Worm (Caenorhabditis elegans) whole organism, L2 larva: ENCODE data around the gene C47A10.12.

ENCODE experiments used
- C34F6.9 ChIP-seq: fragments of 150-350 bp; optimal IDR thresholded peaks from 2 replicates; lab custom pipeline; 2014; ENCODE audit warnings: missing biosample characterization, missing genetic modification characterization
- ceh-16 ChIP-seq: fragments of 150-350 bp; optimal IDR thresholded peaks from 2 replicates; lab custom pipeline; 2014; ENCODE audit warnings: missing biosample characterization, missing genetic modification characterization
- unc-62 ChIP-seq: fragments of 150-350 bp; optimal IDR thresholded peaks from 2 replicates; lab custom pipeline; 2014; ENCODE audit warnings: missing biosample characterization, missing genetic modification reagents, missing genetic modification characterization

DNA sequence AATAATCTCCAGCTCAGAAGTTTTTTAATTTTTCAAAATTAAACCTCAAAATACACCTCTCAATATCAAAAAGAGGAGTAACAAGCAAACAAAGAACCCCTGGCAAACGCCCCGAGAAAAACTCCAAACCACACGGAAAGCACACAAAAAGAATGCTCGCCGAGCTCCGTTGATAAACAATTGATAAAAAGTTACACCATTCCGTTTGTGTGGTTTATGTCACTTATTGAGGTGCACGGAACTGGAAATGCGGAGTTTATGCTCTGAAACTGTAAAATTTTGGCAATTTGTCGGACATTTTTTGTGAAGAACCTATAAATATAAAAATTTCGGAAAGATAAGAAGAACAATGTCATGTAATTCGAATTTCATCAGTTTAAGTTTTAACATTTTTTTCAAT, 25.4 kb upstream of the C47A10.12 start:
- TF ChIP-seq ceh-16 (no peak), C34F6.9 (tag; lab: Kevin White, UChicago) (no peak), unc-62 (no peak)
